Worm (Caenorhabditis elegans) whole organism, young adult: ENCODE data around the gene ssp-32.

ENCODE experiments used
- B0019.2 ChIP-seq: fragments of 200-800 bp; sonication (Bioruptor generic); conservative IDR thresholded peaks from 2 replicates; pipeline ENCODE4 v1.3.6; 2022; ENCODE audit warnings: missing genetic modification reagents, missing genetic modification characterization, missing compliant biosample characterization
- F49E8.2 ChIP-seq: sonication (generic microtip); optimal IDR thresholded peaks from 3 replicates; lab custom pipeline; 2017; ENCODE audit warnings: missing genetic modification characterization, mild to moderate bottlenecking, missing compliant biosample characterization, antibody characterized with exemption, moderate library complexity; ENCODE audit not compliant: insufficient read depth
- F52B5.7 ChIP-seq: sonication (generic microtip); optimal IDR thresholded peaks from 2 replicates; lab custom pipeline; 2016; ENCODE audit warnings: mild to moderate bottlenecking, missing genetic modification characterization, missing compliant biosample characterization
- F57A8.1 ChIP-seq: fragments of 200-800 bp; sonication (Bioruptor generic); optimal IDR thresholded peaks from 2 replicates; lab custom pipeline; 2018; ENCODE audit warnings: mild to moderate bottlenecking, missing genetic modification characterization, moderate library complexity, missing compliant biosample characterization
- T07F8.4 ChIP-seq: sonication (generic microtip); optimal IDR thresholded peaks from 2 replicates; lab custom pipeline; 2016; ENCODE audit warnings: mild to moderate bottlenecking, missing genetic modification characterization, moderate library complexity, missing compliant biosample characterization
- Y95B8A.8 ChIP-seq: fragments of 200-800 bp; sonication (Bioruptor generic); IDR thresholded peaks from 2 replicates; pipeline ENCODE4 v1.3.6; 2022; ENCODE audit warnings: missing genetic modification reagents, missing genetic modification characterization, missing compliant biosample characterization
- ZK185.1 ChIP-seq: sonication (generic microtip); optimal IDR thresholded peaks from 2 replicates; lab custom pipeline; 2016; ENCODE audit warnings: mild to moderate bottlenecking, missing genetic modification characterization, missing compliant biosample characterization; ENCODE audit not compliant: poor library complexity, severe bottlenecking
- akir-1 ChIP-seq: fragments of 200-800 bp; sonication (Bioruptor generic); optimal IDR thresholded peaks from 2 replicates; lab custom pipeline; 2018; ENCODE audit warnings: mild to moderate bottlenecking, missing genetic modification characterization, moderate library complexity, missing compliant biosample characterization
- aptf-2 ChIP-seq: fragments of 200-800 bp; sonication (Bioruptor generic); conservative IDR thresholded peaks from 2 replicates; pipeline ENCODE4 v1.3.6; 2022; ENCODE audit warnings: missing genetic modification reagents, missing genetic modification characterization, missing compliant biosample characterization
- aptf-3 ChIP-seq: fragments of 200-800 bp; sonication (Bioruptor generic); IDR thresholded peaks from 2 replicates; pipeline ENCODE4 v1.3.6; 2022; ENCODE audit warnings: missing genetic modification characterization, missing compliant biosample characterization
- atf-7 ChIP-seq: sonication (generic microtip); optimal IDR thresholded peaks from 2 replicates; lab custom pipeline; 2017; ENCODE audit warnings: mild to moderate bottlenecking, missing genetic modification characterization, missing compliant biosample characterization
- attf-6 ChIP-seq: fragments of 200-800 bp; sonication (Bioruptor generic); IDR thresholded peaks from 2 replicates; pipeline ENCODE4 v1.3.6; 2022; ENCODE audit warnings: missing genetic modification reagents, missing genetic modification characterization, missing compliant biosample characterization
- bed-1 ChIP-seq: fragments of 200-800 bp; sonication (Bioruptor generic); IDR thresholded peaks from 2 replicates; pipeline ENCODE4 v1.3.6; 2022; ENCODE audit warnings: missing genetic modification reagents, missing genetic modification characterization, missing compliant biosample characterization
- ceh-40 ChIP-seq: fragments of 200-800 bp; sonication (Bioruptor generic); IDR thresholded peaks from 2 replicates; pipeline ENCODE4 v1.3.6; 2022; ENCODE audit warnings: missing genetic modification characterization, missing compliant biosample characterization
- chd-7 ChIP-seq: sonication (generic microtip); optimal IDR thresholded peaks from 2 replicates; lab custom pipeline; 2016; ENCODE audit warnings: mild to moderate bottlenecking, missing genetic modification characterization, moderate library complexity, missing compliant biosample characterization
- egl-18 ChIP-seq: fragments of 200-800 bp; sonication (Bioruptor generic); IDR thresholded peaks from 2 replicates; pipeline ENCODE4 v1.3.6; 2022; ENCODE audit warnings: missing genetic modification reagents, missing genetic modification characterization, missing compliant biosample characterization
- egl-44 ChIP-seq: fragments of 200-800 bp; sonication (Bioruptor generic); IDR thresholded peaks from 2 replicates; pipeline ENCODE4 v1.3.6; 2022; ENCODE audit warnings: missing genetic modification reagents, missing genetic modification characterization, missing compliant biosample characterization
- egrh-3 ChIP-seq: fragments of 200-800 bp; sonication (Bioruptor generic); IDR thresholded peaks from 2 replicates; pipeline ENCODE4 v1.3.6; 2022; ENCODE audit warnings: missing genetic modification reagents, missing genetic modification characterization, missing compliant biosample characterization
- gei-17 ChIP-seq: fragments of 200-800 bp; sonication (Bioruptor generic); optimal IDR thresholded peaks from 2 replicates; lab custom pipeline; 2018; ENCODE audit warnings: mild to moderate bottlenecking, missing genetic modification characterization, missing compliant biosample characterization
- him-1 ChIP-seq: sonication (generic microtip); optimal IDR thresholded peaks from 2 replicates; lab custom pipeline; 2016; ENCODE audit warnings: missing genotype, missing genetic modification reagents, missing genetic modification characterization, missing compliant biosample characterization
- hmg-1.2 ChIP-seq: fragments of 200-800 bp; sonication (Bioruptor generic); IDR thresholded peaks from 2 replicates; pipeline ENCODE4 v1.3.6; 2022; ENCODE audit warnings: missing genetic modification reagents, missing genetic modification characterization, missing compliant biosample characterization
- hsf-1 ChIP-seq: fragments of 200-800 bp; sonication (Bioruptor generic); IDR thresholded peaks from 2 replicates; pipeline ENCODE4 v1.3.6; 2022; ENCODE audit warnings: missing genetic modification reagents, missing genetic modification characterization, missing compliant biosample characterization
- lin-54 ChIP-seq: fragments of 200-800 bp; sonication (Bioruptor generic); optimal IDR thresholded peaks from 2 replicates; lab custom pipeline; 2018; ENCODE audit warnings: mild to moderate bottlenecking, missing genetic modification characterization, missing compliant biosample characterization
- madf-10 ChIP-seq: sonication (generic microtip); optimal IDR thresholded peaks from 2 replicates; lab custom pipeline; 2016; ENCODE audit warnings: mild to moderate bottlenecking, missing genetic modification characterization, missing compliant biosample characterization
- mcd-1 ChIP-seq: fragments of 200-800 bp; sonication (Bioruptor generic); IDR thresholded peaks from 2 replicates; pipeline ENCODE4 v1.3.6; 2022; ENCODE audit warnings: missing genetic modification reagents, missing genetic modification characterization, missing compliant biosample characterization
- nfyb-1 ChIP-seq: fragments of 200-800 bp; sonication (Bioruptor generic); IDR thresholded peaks from 2 replicates; pipeline ENCODE4 v1.3.6; 2022; ENCODE audit warnings: missing genetic modification reagents, missing genetic modification characterization, missing compliant biosample characterization
- nhr-120 ChIP-seq: fragments of 200-800 bp; sonication (Bioruptor generic); IDR thresholded peaks from 2 replicates; pipeline ENCODE4 v1.3.6; 2022; ENCODE audit warnings: missing genetic modification characterization, missing compliant biosample characterization
- nhr-27 ChIP-seq: fragments of 200-800 bp; sonication (Bioruptor generic); optimal IDR thresholded peaks from 2 replicates; lab custom pipeline; 2018; ENCODE audit warnings: mild to moderate bottlenecking, missing genetic modification characterization, moderate library complexity, missing compliant biosample characterization
- nhr-90 ChIP-seq: sonication (generic microtip); optimal IDR thresholded peaks from 2 replicates; lab custom pipeline; 2016; ENCODE audit warnings: missing genotype, mild to moderate bottlenecking, missing genetic modification characterization, missing compliant biosample characterization
- pha-4 ChIP-seq: fragments of 150-350 bp; sonication (generic microtip); optimal IDR thresholded peaks from 2 replicates; lab custom pipeline; 2014; ENCODE audit warnings: missing biosample characterization, missing genetic modification reagents, missing genetic modification characterization
- rcor-1 ChIP-seq: fragments of 200-800 bp; sonication (Bioruptor generic); IDR thresholded peaks from 2 replicates; pipeline ENCODE4 v1.3.6; 2022; ENCODE audit warnings: missing genetic modification reagents, missing genetic modification characterization, missing compliant biosample characterization
- tbx-9 ChIP-seq: sonication (generic microtip); optimal IDR thresholded peaks from 2 replicates; lab custom pipeline; 2016; ENCODE audit warnings: borderline replicate concordance, missing genetic modification characterization, inconsistent platforms, missing compliant biosample characterization
- unc-130 ChIP-seq: sonication (generic microtip); optimal IDR thresholded peaks from 2 replicates; lab custom pipeline; 2016; ENCODE audit warnings: missing genetic modification reagents, missing genetic modification characterization, missing compliant biosample characterization
- xnd-1 ChIP-seq: sonication (generic microtip); optimal IDR thresholded peaks from 2 replicates; lab custom pipeline; 2016; ENCODE audit warnings: missing genotype, missing genetic modification reagents, missing genetic modification characterization, missing compliant biosample characterization
- zfh-2 ChIP-seq: fragments of 200-800 bp; sonication (Bioruptor generic); conservative IDR thresholded peaks from 2 replicates; pipeline ENCODE4 v1.3.6; 2022; ENCODE audit warnings: missing genetic modification reagents, missing genetic modification characterization, missing compliant biosample characterization
- zim-3 ChIP-seq: sonication (generic microtip); optimal IDR thresholded peaks from 2 replicates; lab custom pipeline; 2017; ENCODE audit warnings: mild to moderate bottlenecking, missing genetic modification characterization, moderate library complexity, missing compliant biosample characterization
- ztf-22 ChIP-seq: fragments of 200-800 bp; sonication (Bioruptor generic); optimal IDR thresholded peaks from 2 replicates; lab custom pipeline; 2018; ENCODE audit warnings: mild to moderate bottlenecking, missing genetic modification characterization, moderate library complexity, missing compliant biosample characterization
- ztf-6 ChIP-seq: fragments of 200-800 bp; sonication (Bioruptor generic); IDR thresholded peaks from 2 replicates; pipeline ENCODE4 v1.3.6; 2022; ENCODE audit warnings: missing genetic modification reagents, missing genetic modification characterization, missing compliant biosample characterization

The ssp-32 gene

DNA sequence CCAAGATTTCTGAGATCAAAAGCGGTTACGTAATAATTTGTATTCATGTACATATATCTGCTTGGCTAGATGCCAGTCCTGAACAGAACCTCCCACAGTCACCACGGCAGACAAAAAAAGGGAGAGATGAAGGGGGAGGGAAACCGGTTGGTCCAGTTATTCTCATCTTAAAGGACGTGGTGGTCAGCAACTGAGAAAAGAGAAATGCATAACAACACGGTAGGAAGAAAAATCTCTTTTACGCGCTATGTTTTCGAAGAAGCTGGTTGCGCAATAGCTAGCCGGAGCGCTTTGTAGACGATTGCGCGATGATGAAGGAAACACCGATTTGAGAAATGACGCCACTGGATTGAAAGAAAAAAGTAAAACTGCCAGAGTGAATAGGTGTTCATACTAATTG, 22.8 kb downstream of the ssp-32 start:
- TF ChIP-seq zfh-2, result no peak
- TF ChIP-seq aptf-3 (GFP tag; lab: Robert Waterston, UW), result no peak
- no peak for TF ChIP-seq ZK185.1 (tag; lab: Kevin White, UChicago)
- no peak for TF ChIP-seq egl-44 (GFP tag; lab: Robert Waterston, UW)
- TF ChIP-seq him-1 (tag; lab: Kevin White, UChicago), result no peak
- TF ChIP-seq pha-4, result no peak
- TF ChIP-seq akir-1 (GFP tag; lab: Kevin White, UChicago), result no peak
- no peak for TF ChIP-seq nhr-90
- TF ChIP-seq B0019.2 (GFP tag; lab: Robert Waterston, UW), result no peak
- no peak for TF ChIP-seq F52B5.7
- no peak for TF ChIP-seq chd-7 (tag; lab: Kevin White, UChicago)
- TF ChIP-seq gei-17 (GFP tag; lab: Kevin White, UChicago), result no peak
- TF ChIP-seq egrh-3, result no peak
- TF ChIP-seq hsf-1 (GFP tag; lab: Robert Waterston, UW), result no peak
- no peak for TF ChIP-seq madf-10
- TF ChIP-seq tbx-9 (tag; lab: Kevin White, UChicago), result no peak
- TF ChIP-seq attf-6 (GFP tag; lab: Robert Waterston, UW), result no peak
- no peak for TF ChIP-seq aptf-2 (GFP tag; lab: Robert Waterston, UW)

DNA sequence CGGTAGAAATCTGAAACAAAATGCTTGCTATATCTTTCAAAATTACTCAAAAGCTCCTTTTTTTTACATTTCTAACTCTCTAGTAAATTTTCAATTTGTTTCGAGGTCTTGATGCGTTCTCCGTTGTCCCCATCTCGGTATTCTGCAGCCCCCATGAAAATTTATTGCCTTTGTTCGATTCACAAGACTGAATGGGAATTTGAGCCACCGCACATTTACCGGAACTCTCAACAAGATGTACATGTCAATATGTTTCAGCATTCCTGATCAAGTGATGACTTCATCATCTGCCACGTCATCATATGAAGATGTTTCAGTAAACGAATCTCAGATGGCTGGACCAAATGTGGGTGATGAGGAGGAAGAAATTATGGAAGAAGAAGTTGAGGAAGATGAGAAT, 25.2 kb downstream of the ssp-32 start:
- TF ChIP-seq ZK185.1 (tag; lab: Kevin White, UChicago) (no peak), Y95B8A.8 (GFP tag; lab: Robert Waterston, UW) (no peak), lin-54 (GFP tag; lab: Kevin White, UChicago) (no peak), atf-7 (tag; lab: Kevin White, UChicago) (no peak), nhr-27 (tag; lab: Kevin White, UChicago) (no peak), ceh-40 (GFP tag; lab: Robert Waterston, UW) (no peak), ztf-22 (GFP tag; lab: Kevin White, UChicago) (no peak), rcor-1 (no peak), nfyb-1 (no peak), mcd-1 (no peak), gei-17 (GFP tag; lab: Kevin White, UChicago) (no peak), nhr-120 (GFP tag; lab: Robert Waterston, UW) (no peak), bed-1 (GFP tag; lab: Robert Waterston, UW) (no peak), unc-130 (GFP tag; lab: Kevin White, UChicago) (no peak), ztf-6 (GFP tag; lab: Robert Waterston, UW) (no peak)

DNA sequence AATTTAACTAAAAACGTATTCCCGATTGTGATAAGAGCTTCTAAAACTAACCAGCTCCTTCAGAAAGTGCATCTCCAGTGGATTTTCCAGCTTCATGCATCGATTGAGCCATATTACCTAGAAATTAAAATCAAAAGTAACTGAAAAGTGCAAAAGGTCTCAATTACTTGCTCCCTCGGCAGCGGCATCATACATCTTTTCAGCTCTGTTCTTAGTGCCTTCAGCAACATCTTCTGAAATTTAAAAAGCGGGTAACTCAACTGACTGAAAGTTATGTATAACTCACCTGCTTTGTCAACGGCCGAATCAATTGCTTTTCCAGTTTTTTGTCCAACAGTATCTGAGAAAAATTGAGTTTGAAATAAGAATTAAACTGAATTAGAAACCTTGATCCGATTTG, 29.2 kb downstream of the ssp-32 start:
- TF ChIP-seq F49E8.2 (tag; lab: Kevin White, UChicago), result no peak
- TF ChIP-seq xnd-1 (tag; lab: Kevin White, UChicago), result no peak
- no peak for TF ChIP-seq egl-18
- no peak for TF ChIP-seq egl-44 (GFP tag; lab: Robert Waterston, UW)
- no peak for TF ChIP-seq F57A8.1
- no peak for TF ChIP-seq zim-3
- no peak for TF ChIP-seq madf-10
- TF ChIP-seq aptf-2 (GFP tag; lab: Robert Waterston, UW), result no peak
- no peak for TF ChIP-seq hmg-1.2 (GFP tag; lab: Robert Waterston, UW)
- no peak for TF ChIP-seq T07F8.4 (tag; lab: Kevin White, UChicago)
- TF ChIP-seq tbx-9 (tag; lab: Kevin White, UChicago), result no peak
- TF ChIP-seq akir-1 (GFP tag; lab: Kevin White, UChicago), result no peak
